Worm (Caenorhabditis elegans) whole organism, mixed stage, embryonic: ENCODE data around the gene fdgt-2.
A peak's percentile ranks its signal among the peaks of the same experiment; 100 is the strongest.

ENCODE experiments used
- M03D4.4 ChIP-seq: sonication (generic microtip); optimal IDR thresholded peaks from 2 replicates; lab custom pipeline; 2017; ENCODE audit warnings: mild to moderate bottlenecking, missing genetic modification characterization, missing compliant biosample characterization
- bed-3 ChIP-seq: fragments of 200-800 bp; sonication (Bioruptor generic); optimal IDR thresholded peaks from 3 replicates; lab custom pipeline; 2018; ENCODE audit warnings: mild to moderate bottlenecking, missing genetic modification characterization, moderate library complexity, missing compliant biosample characterization
- ceh-39 ChIP-seq: fragments of 150-350 bp; optimal IDR thresholded peaks from 2 replicates; lab custom pipeline; 2014; ENCODE audit warnings: missing biosample characterization, missing genetic modification characterization
- ceh-43 ChIP-seq: fragments of 200-800 bp; sonication (Bioruptor generic); optimal IDR thresholded peaks from 2 replicates; lab custom pipeline; 2018; ENCODE audit warnings: mild to moderate bottlenecking, missing genetic modification characterization, moderate library complexity, missing compliant biosample characterization
- ces-1 ChIP-seq: fragments of 150-350 bp; optimal IDR thresholded peaks from 2 replicates; lab custom pipeline; 2014; ENCODE audit warnings: missing biosample characterization, missing genetic modification reagents, missing genetic modification characterization
- cnd-1 ChIP-seq: fragments of 200-800 bp; sonication (Bioruptor generic); optimal IDR thresholded peaks from 2 replicates; lab custom pipeline; 2018; ENCODE audit warnings: mild to moderate bottlenecking, missing genetic modification characterization, missing compliant biosample characterization
- elt-1 ChIP-seq: sonication (generic microtip); optimal IDR thresholded peaks from 2 replicates; lab custom pipeline; 2017; ENCODE audit warnings: missing genetic modification characterization, mild to moderate bottlenecking, missing compliant biosample characterization, antibody characterized with exemption, moderate library complexity, borderline replicate concordance; ENCODE audit not compliant: insufficient read depth
- elt-3 ChIP-seq: fragments of 150-350 bp; optimal IDR thresholded peaks from 2 replicates; lab custom pipeline; 2014; ENCODE audit warnings: missing biosample characterization, missing genetic modification characterization
- flh-1 ChIP-seq: fragments of 200-800 bp; sonication (Bioruptor generic); optimal IDR thresholded peaks from 2 replicates; lab custom pipeline; 2018; ENCODE audit warnings: mild to moderate bottlenecking, missing genetic modification characterization, moderate library complexity, missing compliant biosample characterization
- ham-2 ChIP-seq: fragments of 200-800 bp; sonication (Bioruptor generic); optimal IDR thresholded peaks from 2 replicates; lab custom pipeline; 2018; ENCODE audit warnings: mild to moderate bottlenecking, missing genetic modification characterization, missing compliant biosample characterization
- hlh-1 ChIP-seq: fragments of 150-350 bp; optimal IDR thresholded peaks from 2 replicates; lab custom pipeline; 2014; ENCODE audit warnings: missing biosample characterization, missing genetic modification reagents, missing genetic modification characterization
- lin-32 ChIP-seq: fragments of 200-800 bp; sonication (Bioruptor generic); optimal IDR thresholded peaks from 2 replicates; lab custom pipeline; 2018; ENCODE audit warnings: mild to moderate bottlenecking, missing genetic modification characterization, missing compliant biosample characterization
- lsy-2 ChIP-seq: fragments of 150-350 bp; optimal IDR thresholded peaks from 2 replicates; lab custom pipeline; 2014; ENCODE audit warnings: missing biosample characterization, missing genetic modification characterization
- mab-5 ChIP-seq: fragments of 150-350 bp; optimal IDR thresholded peaks from 2 replicates; lab custom pipeline; 2014; ENCODE audit warnings: missing biosample characterization, missing genetic modification characterization
- mep-1 ChIP-seq: fragments of 150-350 bp; optimal IDR thresholded peaks from 2 replicates; lab custom pipeline; 2017; ENCODE audit warnings: missing biosample characterization, missing genetic modification reagents, missing genetic modification characterization, inconsistent platforms
- nhr-12 ChIP-seq: fragments of 150-350 bp; optimal IDR thresholded peaks from 2 replicates; lab custom pipeline; 2014; ENCODE audit warnings: missing biosample characterization, missing genetic modification characterization
- nhr-2 ChIP-seq: fragments of 150-350 bp; optimal IDR thresholded peaks from 2 replicates; lab custom pipeline; 2014; ENCODE audit warnings: missing biosample characterization, missing genetic modification characterization
- nhr-28 ChIP-seq: fragments of 150-350 bp; optimal IDR thresholded peaks from 2 replicates; lab custom pipeline; 2014; ENCODE audit warnings: missing biosample characterization, missing genetic modification characterization
- nhr-76 ChIP-seq: sonication (generic microtip); optimal IDR thresholded peaks from 2 replicates; lab custom pipeline; 2017; ENCODE audit warnings: missing biosample characterization, missing genetic modification characterization
- pha-4 ChIP-seq: fragments of 150-350 bp; optimal IDR thresholded peaks from 2 replicates; lab custom pipeline; 2018; ENCODE audit warnings: missing biosample characterization, missing genetic modification reagents, missing genetic modification characterization
- sem-2 ChIP-seq: fragments of 200-800 bp; sonication (Bioruptor generic); optimal IDR thresholded peaks from 2 replicates; lab custom pipeline; 2018; ENCODE audit warnings: mild to moderate bottlenecking, missing genetic modification characterization, missing compliant biosample characterization
- snpc-4 ChIP-seq: fragments of 150-350 bp; optimal IDR thresholded peaks from 2 replicates; lab custom pipeline; 2014; ENCODE audit warnings: missing biosample characterization, missing genetic modification characterization
- sptf-1 ChIP-seq: sonication (generic microtip); optimal IDR thresholded peaks from 2 replicates; lab custom pipeline; 2017; ENCODE audit warnings: mild to moderate bottlenecking, missing genetic modification characterization, moderate library complexity, missing compliant biosample characterization
- tbx-8 ChIP-seq: fragments of 200-800 bp; sonication (Bioruptor generic); optimal IDR thresholded peaks from 2 replicates; lab custom pipeline; 2018; ENCODE audit warnings: mild to moderate bottlenecking, missing genetic modification characterization, moderate library complexity, missing compliant biosample characterization
- unc-120 ChIP-seq: sonication (generic microtip); optimal IDR thresholded peaks from 2 replicates; lab custom pipeline; 2017; ENCODE audit warnings: missing genetic modification characterization, missing compliant biosample characterization; ENCODE audit not compliant: poor library complexity, severe bottlenecking
- unc-39 ChIP-seq: fragments of 150-350 bp; optimal IDR thresholded peaks from 2 replicates; lab custom pipeline; 2014; ENCODE audit warnings: missing biosample characterization, missing genetic modification characterization
- unc-62 ChIP-seq: fragments of 150-350 bp; optimal IDR thresholded peaks from 2 replicates; lab custom pipeline; 2014; ENCODE audit warnings: missing biosample characterization, missing genetic modification reagents, missing genetic modification characterization
- ztf-11 ChIP-seq: fragments of 150-350 bp; optimal IDR thresholded peaks from 2 replicates; lab custom pipeline; 2014; ENCODE audit warnings: missing biosample characterization, missing genetic modification characterization

fdgt-2 gene

ce11 chrII:8417059-8417668 lies at the start of gene fdgt-2:
Gene fdgt-2 (plus strand): TSS chrII:8417618.
- TF ChIP-seq ces-1 (GFP tag; lab: Kevin White, UChicago) (no peak), unc-62 (GFP tag; lab: Kevin White, UChicago) (peak; percentile 73)

- TF ChIP-seq sptf-1 (tag; lab: Kevin White, UChicago) (no peak), flh-1 (GFP tag; lab: Kevin White, UChicago) (no peak), nhr-12 (no peak), sem-2 (GFP tag; lab: Kevin White, UChicago) (no peak), unc-39 (tag; lab: Kevin White, UChicago) (no peak), nhr-28 (no peak), cnd-1 (tag; lab: Kevin White, UChicago) (no peak), ham-2 (GFP tag; lab: Kevin White, UChicago) (no peak), ceh-43 (GFP tag; lab: Kevin White, UChicago) (no peak), nhr-2 (tag; lab: Kevin White, UChicago) (no peak), elt-3 (tag; lab: Kevin White, UChicago) (no peak), ces-1 (GFP tag; lab: Kevin White, UChicago) (no peak)
Observed at ce11 chrII:8369059-8369458, 48.4 kb upstream of the fdgt-2 start, which contains the start of gene amt-3. Gene amt-3 (minus strand): TSS chrII:8369159.

- TF ChIP-seq hlh-1 = no peak
- no peak for TF ChIP-seq flh-1 (GFP tag; lab: Kevin White, UChicago)
- TF ChIP-seq lin-32 (GFP tag; lab: Kevin White, UChicago) = no peak
- no peak for TF ChIP-seq unc-39 (tag; lab: Kevin White, UChicago)
- TF ChIP-seq pha-4 (tag; lab: Kevin White, UChicago) = no peak
- TF ChIP-seq nhr-2 (tag; lab: Kevin White, UChicago) = no peak
- peak; percentile 38 for TF ChIP-seq ces-1 (GFP tag; lab: Kevin White, UChicago)
- no peak for TF ChIP-seq ceh-43 (GFP tag; lab: Kevin White, UChicago)
Observed at ce11 chrII:8370194-8370593, 47.2 kb upstream of the fdgt-2 start.

ce11 chrII:8377722-8378121 lies 39.7 kb upstream of the fdgt-2 start:
- TF ChIP-seq M03D4.4 (tag; lab: Kevin White, UChicago) (no peak), unc-39 (tag; lab: Kevin White, UChicago) (no peak), elt-1 (tag; lab: Kevin White, UChicago) (no peak), ceh-39 (tag; lab: Kevin White, UChicago) (no peak)

- TF ChIP-seq lsy-2 (no peak), mab-5 (tag; lab: Kevin White, UChicago) (no peak), unc-39 (tag; lab: Kevin White, UChicago) (no peak), nhr-2 (tag; lab: Kevin White, UChicago) (no peak), bed-3 (GFP tag; lab: Kevin White, UChicago) (no peak), flh-1 (GFP tag; lab: Kevin White, UChicago) (no peak), sem-2 (GFP tag; lab: Kevin White, UChicago) (no peak), tbx-8 (GFP tag; lab: Kevin White, UChicago) (no peak), nhr-76 (no peak), snpc-4 (tag; lab: Kevin White, UChicago) (no peak), hlh-1 (no peak)
Observed at ce11 chrII:8380188-8380587, 37.2 kb upstream of the fdgt-2 start.

ce11 chrII:8381197-8381596 lies 36.2 kb upstream of the fdgt-2 start, which contains the start of gene F49E12.12:
Gene F49E12.12 (plus strand): TSS chrII:8381497.
- TF ChIP-seq unc-120 (tag; lab: Kevin White, UChicago) (no peak), flh-1 (GFP tag; lab: Kevin White, UChicago) (no peak), ceh-39 (tag; lab: Kevin White, UChicago) (no peak), nhr-2 (tag; lab: Kevin White, UChicago) (no peak), bed-3 (GFP tag; lab: Kevin White, UChicago) (no peak), lsy-2 (no peak), sptf-1 (tag; lab: Kevin White, UChicago) (no peak), nhr-76 (no peak), ham-2 (GFP tag; lab: Kevin White, UChicago) (no peak), mep-1 (tag; lab: Kevin White, UChicago) (no peak), ztf-11 (tag; lab: Kevin White, UChicago) (no peak), nhr-12 (no peak), unc-39 (tag; lab: Kevin White, UChicago) (no peak), sem-2 (GFP tag; lab: Kevin White, UChicago) (no peak), elt-3 (tag; lab: Kevin White, UChicago) (no peak), lin-32 (GFP tag; lab: Kevin White, UChicago) (no peak)
